Fruit fly (Drosophila melanogaster): ENCODE results near the gene Atet.

Atet gene

dm6 chr2L:4359156-4359555 is 25.4 kb downstream of the Atet start (continued):
- TF ChIP-seq Dfd (GFP tag; optimal IDR thresholded peaks at IDR 0.05) (no peak), CG10431 (GFP tag; optimal IDR thresholded peaks at IDR 0.05) (no peak), CG1602 (GFP tag; optimal IDR thresholded peaks at IDR 0.05) (no peak), Myb (GFP tag; optimal IDR thresholded peaks at IDR 0.05) (no peak), cas (GFP tag; IDR thresholded peaks at IDR 0.05) (no peak), Ssrp (tag; optimal IDR thresholded peaks at IDR 0.05) (no peak), CG11247 (GFP tag; IDR thresholded peaks at IDR 0.05) (no peak), Six4 (GFP tag; optimal IDR thresholded peaks at IDR 0.05) (no peak), Antp (GFP tag; optimal IDR thresholded peaks at IDR 0.05) (no peak), sens (GFP tag) (peak; percentile 73)

DNA sequence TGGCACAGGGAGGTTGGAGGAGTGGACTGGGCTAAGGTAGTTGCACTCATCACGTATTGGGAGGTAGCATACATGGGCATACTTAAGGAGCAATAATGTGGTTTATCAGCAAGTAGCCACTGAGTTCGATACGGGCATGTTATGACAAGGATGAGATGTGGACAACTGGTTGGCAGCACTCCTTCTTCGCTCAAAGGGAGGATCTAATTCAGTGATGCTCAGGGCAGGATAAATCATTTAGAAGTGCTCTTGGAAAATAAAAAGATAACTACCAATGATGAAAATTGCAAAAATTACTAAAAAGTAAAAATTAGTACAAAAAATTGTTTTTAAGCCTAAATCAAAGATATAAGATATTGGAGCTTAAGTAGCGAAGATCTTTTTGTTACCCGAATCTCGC is 27.2 kb downstream of the Atet start:
- TF ChIP-seq CG1603 (tag; optimal IDR thresholded peaks at IDR 0.05) (no peak), Fer3 (tag; optimal IDR thresholded peaks at IDR 0.05) (no peak), CG15514 (GFP tag; optimal IDR thresholded peaks at IDR 0.05) (no peak), Sox100B (GFP tag; optimal IDR thresholded peaks at IDR 0.05) (no peak), inv (GFP tag; IDR thresholded peaks at IDR 0.05; ENCODE audit: partially characterized antibody) (no peak), Ets65A (GFP tag) (peak; percentile 52), YL-1 (GFP tag; optimal IDR thresholded peaks at IDR 0.05) (no peak), Poxn (GFP tag; IDR thresholded peaks at IDR 0.05) (no peak)

DNA sequence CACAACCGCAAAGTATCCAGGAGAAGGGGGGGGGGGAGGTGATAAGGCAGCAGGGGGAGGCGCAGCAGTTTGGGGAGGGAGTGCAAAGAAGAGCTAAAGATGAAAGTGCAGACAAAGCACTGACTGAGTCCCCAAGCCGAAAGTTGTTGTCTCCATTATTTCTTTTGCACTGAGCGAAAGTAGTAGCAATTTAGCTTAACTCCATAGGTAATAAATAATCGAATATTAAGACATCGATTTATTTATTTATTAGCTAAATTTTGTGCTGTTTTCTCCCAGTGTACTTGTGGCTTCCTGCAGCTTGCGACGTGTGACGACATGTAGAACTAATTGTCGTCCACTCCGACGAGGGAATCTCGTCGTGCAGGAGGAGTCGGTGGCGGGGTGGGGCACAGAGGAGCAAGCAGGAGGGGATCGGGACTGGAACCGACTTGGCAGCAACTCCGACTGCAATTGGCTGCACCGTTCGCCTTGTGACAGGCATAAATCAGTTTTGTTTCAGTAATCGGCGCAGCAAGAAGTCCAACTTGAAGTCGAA is 27.8 kb downstream of the Atet start, which contains the start of gene Traf4:
Gene Traf4 (plus strand): TSS at position 488 of the 538 bp plus-strand sequence.
- TF ChIP-seq crol (GFP tag; IDR thresholded peaks at IDR 0.05) (peak; percentile 2; the same call in 1 of the 2 replicates), Med (GFP tag) (peak; percentile 46), nom (GFP tag; optimal IDR thresholded peaks at IDR 0.05) (peak; percentile 63), Drgx (GFP tag; IDR thresholded peaks at IDR 0.05) (peak; percentile 32), Hr78 (GFP tag; optimal IDR thresholded peaks at IDR 0.05) (no peak)

DNA sequence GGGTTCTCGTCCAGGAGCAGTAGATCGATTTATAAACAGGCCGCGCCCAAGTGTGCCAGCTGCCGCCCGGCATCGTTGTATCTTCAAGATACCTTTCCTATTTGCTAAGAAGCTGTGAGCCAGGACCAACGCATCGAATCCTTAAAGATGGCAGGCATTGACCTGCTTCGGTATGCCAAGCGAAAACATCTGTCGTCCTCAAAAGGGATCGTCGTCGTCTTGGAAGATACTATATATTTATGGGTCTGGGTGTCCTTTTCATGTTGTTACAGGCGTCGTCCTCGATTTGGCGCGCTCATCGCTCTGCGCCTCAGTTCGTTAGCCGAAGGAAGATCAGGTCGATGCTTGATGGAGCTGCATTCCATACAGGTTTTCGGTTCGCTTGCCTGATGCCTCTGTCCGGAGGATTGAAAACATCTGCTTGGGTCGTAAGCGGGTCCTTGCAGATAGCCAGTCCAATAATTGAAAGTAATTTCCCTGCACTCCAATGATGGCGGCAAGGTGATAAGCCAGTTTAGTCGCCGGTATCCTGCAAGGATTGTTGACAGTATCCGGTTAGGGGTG is 30.1 kb downstream of the Atet start:
- peak; percentile 4 for TF ChIP-seq p53 (GFP tag; optimal IDR thresholded peaks at IDR 0.05)
- TF ChIP-seq CG8944 (GFP tag; optimal IDR thresholded peaks at IDR 0.05) = no peak
- no peak for TF ChIP-seq jing (GFP tag; optimal IDR thresholded peaks at IDR 0.05)
- TF ChIP-seq ac (GFP tag; optimal IDR thresholded peaks at IDR 0.05) = peak; percentile 91
- peak; percentile 98 for TF ChIP-seq pros (GFP tag; optimal IDR thresholded peaks at IDR 0.05)
- TF ChIP-seq Awh (GFP tag; IDR thresholded peaks at IDR 0.05) = no peak
- no peak for TF ChIP-seq CG6813 (GFP tag; optimal IDR thresholded peaks at IDR 0.05)
- 0 out of 3 replicates have a peak, but pooled peaks have one; percentile 17 for TF ChIP-seq Optix (GFP tag; IDR thresholded peaks at IDR 0.05)
- peak in 1 of 2 experiments; percentile 48 for TF ChIP-seq tll (GFP tag; optimal IDR thresholded peaks at IDR 0.05)
- peak; percentile 21 for TF ChIP-seq da (GFP tag; optimal IDR thresholded peaks at IDR 0.05)
- TF ChIP-seq row (GFP tag; IDR thresholded peaks at IDR 0.05) = no peak
- TF ChIP-seq twi (tag; optimal IDR thresholded peaks at IDR 0.05) = peak; percentile 97
- TF ChIP-seq Six4 (GFP tag; optimal IDR thresholded peaks at IDR 0.05) = peak; percentile 22
- peak; percentile 45 for TF ChIP-seq CG15479 (GFP tag; optimal IDR thresholded peaks at IDR 0.05)
- peak; percentile 37 for TF ChIP-seq D (optimal IDR thresholded peaks at IDR 0.05)
- no peak for TF ChIP-seq D (GFP tag; optimal IDR thresholded peaks at IDR 0.05)
- peak; percentile 8 for TF ChIP-seq zen (tag; optimal IDR thresholded peaks at IDR 0.05)
- TF ChIP-seq kni (GFP tag; optimal IDR thresholded peaks at IDR 0.05) = peak; percentile 4
- peak; percentile 69 for TF ChIP-seq cad (GFP tag; optimal IDR thresholded peaks at IDR 0.05)
- peak; percentile 47 for TF ChIP-seq Kr (GFP tag; optimal IDR thresholded peaks at IDR 0.05)

All from whole organism, embryonic.